Worm (Caenorhabditis elegans) whole organism, early embryonic: ENCODE results near the gene col-177.

Experiments used
- B0310.2 ChIP-seq: sonication (generic microtip); optimal IDR thresholded peaks from 2 replicates; lab custom pipeline; 2016; ENCODE audit warnings: mild to moderate bottlenecking, missing genetic modification characterization, missing compliant biosample characterization
- F13C5.2 ChIP-seq: sonication (generic microtip); optimal IDR thresholded peaks from 2 replicates; lab custom pipeline; 2017; ENCODE audit warnings: mild to moderate bottlenecking, missing genetic modification characterization, inconsistent platforms, missing compliant biosample characterization
- aly-1 ChIP-seq: sonication (generic microtip); optimal IDR thresholded peaks from 2 replicates; lab custom pipeline; 2016; ENCODE audit warnings: missing genetic modification characterization, missing compliant biosample characterization
- ama-1 ChIP-seq: fragments of 150-350 bp; optimal IDR thresholded peaks from 2 replicates; lab custom pipeline; 2014
- ceh-13 ChIP-seq: fragments of 200-800 bp; sonication (Bioruptor generic); optimal IDR thresholded peaks from 2 replicates; lab custom pipeline; 2018; ENCODE audit warnings: mild to moderate bottlenecking, missing genetic modification characterization, missing compliant biosample characterization
- ceh-36 ChIP-seq: sonication (generic microtip); optimal IDR thresholded peaks from 2 replicates; lab custom pipeline; 2016; ENCODE audit warnings: missing genetic modification characterization, inconsistent platforms, missing compliant biosample characterization
- ets-7 ChIP-seq: sonication (generic microtip); optimal IDR thresholded peaks from 2 replicates; lab custom pipeline; 2016; ENCODE audit warnings: missing genotype, missing genetic modification characterization, missing compliant biosample characterization
- flt-1 ChIP-seq: fragments of 200-800 bp; sonication (Bioruptor generic); IDR thresholded peaks from 2 replicates; pipeline ENCODE4 v1.3.6; 2022; ENCODE audit warnings: missing genetic modification characterization, missing compliant biosample characterization
- hmbx-1 ChIP-seq: sonication (generic microtip); optimal IDR thresholded peaks from 2 replicates; lab custom pipeline; 2016; ENCODE audit warnings: mild to moderate bottlenecking, missing genetic modification characterization, missing compliant biosample characterization
- hmg-4 ChIP-seq: fragments of 200-800 bp; sonication (Bioruptor generic); optimal IDR thresholded peaks from 2 replicates; lab custom pipeline; 2018; ENCODE audit warnings: mild to moderate bottlenecking, missing genetic modification characterization, missing compliant biosample characterization
- hnd-1 ChIP-seq: sonication (generic microtip); optimal IDR thresholded peaks from 2 replicates; lab custom pipeline; 2016; ENCODE audit warnings: missing genetic modification characterization, missing compliant biosample characterization
- pes-1 ChIP-seq: fragments of 200-800 bp; sonication (Bioruptor generic); IDR thresholded peaks from 2 replicates; pipeline ENCODE4 v1.3.6; 2022; ENCODE audit warnings: missing genetic modification reagents, missing genetic modification characterization, missing compliant biosample characterization
- scrt-1 ChIP-seq: fragments of 200-800 bp; sonication (Bioruptor generic); IDR thresholded peaks from 2 replicates; pipeline ENCODE4 v1.3.6; 2022; ENCODE audit warnings: missing genetic modification characterization, missing compliant biosample characterization
- sea-1 ChIP-seq: fragments of 200-800 bp; sonication (Bioruptor generic); conservative IDR thresholded peaks from 2 replicates; pipeline ENCODE4 v1.3.6; 2022; ENCODE audit warnings: missing genetic modification characterization, missing compliant biosample characterization
- tbx-11 ChIP-seq: fragments of 200-800 bp; sonication (Bioruptor generic); IDR thresholded peaks from 2 replicates; pipeline ENCODE4 v1.3.6; 2022; ENCODE audit warnings: missing genetic modification characterization, missing compliant biosample characterization
- tbx-37 ChIP-seq: fragments of 200-800 bp; sonication (Bioruptor generic); conservative IDR thresholded peaks from 2 replicates; pipeline ENCODE4 v1.3.6; 2022; ENCODE audit warnings: missing genetic modification reagents, missing genetic modification characterization, missing compliant biosample characterization
- tra-4 ChIP-seq: sonication (generic microtip); optimal IDR thresholded peaks from 2 replicates; lab custom pipeline; 2017; ENCODE audit warnings: missing genetic modification characterization, missing compliant biosample characterization

The col-177 gene

ce11 chrX:10951922-10952321 lies 49.7 kb downstream of the col-177 start:
- TF ChIP-seq tbx-37 (GFP tag; lab: Robert Waterston, UW) (no peak), hnd-1 (tag; lab: Kevin White, UChicago) (no peak)

ce11 chrX:10951168-10951567 lies 50.5 kb downstream of the col-177 start, which contains the start of gene K09C8.7:
Gene K09C8.7, minus strand, starts transcription at chrX:10951393.
- TF ChIP-seq pes-1 (GFP tag; lab: Robert Waterston, UW) (no peak), tbx-37 (GFP tag; lab: Robert Waterston, UW) (no peak), F13C5.2 (tag; lab: Kevin White, UChicago) (no peak), aly-1 (tag; lab: Kevin White, UChicago) (no peak), tbx-11 (GFP tag; lab: Robert Waterston, UW) (no peak), hnd-1 (tag; lab: Kevin White, UChicago) (no peak), ets-7 (tag; lab: Kevin White, UChicago) (no peak), ama-1 (lab: Kevin White, UChicago) (no peak), flt-1 (GFP tag; lab: Robert Waterston, UW) (no peak), ceh-36 (tag; lab: Kevin White, UChicago) (no peak), B0310.2 (tag; lab: Kevin White, UChicago) (no peak), hmg-4 (no peak), hmbx-1 (tag; lab: Kevin White, UChicago) (no peak), ceh-13 (GFP tag; lab: Kevin White, UChicago) (no peak), scrt-1 (GFP tag; lab: Robert Waterston, UW) (no peak), sea-1 (GFP tag; lab: Robert Waterston, UW) (no peak), tra-4 (tag; lab: Kevin White, UChicago) (no peak)
